Worm (Caenorhabditis elegans) whole organism, early embryonic: ENCODE results near the gene Y104H12D.2.

ENCODE experiments used
- B0310.2 ChIP-seq: sonication (generic microtip); optimal IDR thresholded peaks from 2 replicates; lab custom pipeline; 2016; ENCODE audit warnings: mild to moderate bottlenecking, missing genetic modification characterization, missing compliant biosample characterization
- ama-1 ChIP-seq: fragments of 150-350 bp; optimal IDR thresholded peaks from 2 replicates; lab custom pipeline; 2014
- ceh-13 ChIP-seq: fragments of 200-800 bp; sonication (Bioruptor generic); optimal IDR thresholded peaks from 2 replicates; lab custom pipeline; 2018; ENCODE audit warnings: mild to moderate bottlenecking, missing genetic modification characterization, missing compliant biosample characterization
- ceh-36 ChIP-seq: sonication (generic microtip); optimal IDR thresholded peaks from 2 replicates; lab custom pipeline; 2016; ENCODE audit warnings: missing genetic modification characterization, inconsistent platforms, missing compliant biosample characterization
- flt-1 ChIP-seq: fragments of 200-800 bp; sonication (Bioruptor generic); IDR thresholded peaks from 2 replicates; pipeline ENCODE4 v1.3.6; 2022; ENCODE audit warnings: missing genetic modification characterization, missing compliant biosample characterization
- hnd-1 ChIP-seq: sonication (generic microtip); optimal IDR thresholded peaks from 2 replicates; lab custom pipeline; 2016; ENCODE audit warnings: missing genetic modification characterization, missing compliant biosample characterization
- tra-4 ChIP-seq: sonication (generic microtip); optimal IDR thresholded peaks from 2 replicates; lab custom pipeline; 2017; ENCODE audit warnings: missing genetic modification characterization, missing compliant biosample characterization

DNA sequence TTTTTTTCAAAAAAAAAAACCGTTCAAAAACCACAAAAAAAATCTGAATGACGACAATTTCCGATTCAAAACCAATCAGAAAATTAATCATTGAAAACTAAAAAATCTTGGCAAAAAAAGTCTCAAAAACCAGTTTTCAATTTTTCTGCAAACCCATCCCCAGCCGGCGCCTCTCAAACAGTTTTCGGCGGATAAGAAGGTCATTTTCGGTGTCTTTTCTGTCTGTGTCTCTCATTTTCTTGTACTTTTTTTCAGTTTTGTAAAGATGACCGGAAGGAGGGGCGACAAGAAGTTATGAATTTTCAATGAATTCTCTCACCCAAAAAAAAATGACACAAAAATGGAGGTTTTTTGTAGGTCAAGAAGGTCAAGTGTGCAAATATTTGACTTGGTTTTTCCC is 22.6 kb upstream of the Y104H12D.2 start:
- TF ChIP-seq ceh-36 (tag; lab: Kevin White, UChicago) (no peak), flt-1 (no peak), ama-1 (lab: Kevin White, UChicago) (no peak), tra-4 (tag; lab: Kevin White, UChicago) (no peak), ceh-13 (no peak), B0310.2 (no peak), hnd-1 (no peak)
